Fruit fly (Drosophila melanogaster) whole organism, embryonic: ENCODE data around the gene mRpL17.

ENCODE experiments used
- Ada2b ChIP-seq: fragments of 200-800 bp; sonication (Bioruptor generic); IDR thresholded peaks from 2 replicates; pipeline ENCODE4 v1.3.6; 2022; ENCODE audit warnings: missing biosample characterization, missing genetic modification characterization
- Asciz ChIP-seq: fragments of 200-800 bp; sonication (Bioruptor generic); optimal IDR thresholded peaks from 2 replicates; lab custom pipeline; 2017; ENCODE audit warnings: missing biosample characterization, mild to moderate bottlenecking, missing genetic modification characterization, missing genetic modification reagents
- BtbVII ChIP-seq: fragments of 200-800 bp; sonication (Bioruptor generic); optimal IDR thresholded peaks from 3 replicates; lab custom pipeline; 2017; ENCODE audit warnings: missing biosample characterization, mild to moderate bottlenecking, missing genetic modification characterization
- CG10366 ChIP-seq: fragments of 200-800 bp; sonication (Bioruptor generic); IDR thresholded peaks from 2 replicates; pipeline ENCODE4 v1.3.6; 2022; ENCODE audit warnings: missing biosample characterization, missing genetic modification characterization
- CG10565 ChIP-seq: fragments of 200-800 bp; sonication (Bioruptor generic); optimal IDR thresholded peaks from 3 replicates; lab custom pipeline; 2016; ENCODE audit warnings: missing biosample characterization, mild to moderate bottlenecking, missing genetic modification characterization
- CG12104 ChIP-seq: fragments of 200-800 bp; sonication (Bioruptor generic); optimal IDR thresholded peaks from 3 replicates; lab custom pipeline; 2016; ENCODE audit warnings: missing biosample characterization, missing genetic modification characterization
- CG15479 ChIP-seq: fragments of 200-800 bp; sonication (Bioruptor generic); optimal IDR thresholded peaks from 3 replicates; lab custom pipeline; 2019; ENCODE audit warnings: missing biosample characterization, mild to moderate bottlenecking, missing genetic modification characterization, moderate library complexity
- CG16815 ChIP-seq: fragments of 200-800 bp; sonication (Bioruptor generic); optimal IDR thresholded peaks from 3 replicates; lab custom pipeline; 2017; ENCODE audit warnings: missing biosample characterization, mild to moderate bottlenecking, missing genetic modification characterization
- CG31388 ChIP-seq: fragments of 200-800 bp; sonication (Bioruptor generic); optimal IDR thresholded peaks from 2 replicates; lab custom pipeline; 2016; ENCODE audit warnings: missing biosample characterization, missing genetic modification characterization
- CG4328 ChIP-seq: fragments of 200-800 bp; sonication (Bioruptor generic); optimal IDR thresholded peaks from 3 replicates; lab custom pipeline; 2017; ENCODE audit warnings: missing biosample characterization, missing genetic modification reagents, missing genetic modification characterization
- CG4360 ChIP-seq: fragments of 200-800 bp; sonication (Bioruptor generic); IDR thresholded peaks from 2 replicates; pipeline ENCODE4 v1.3.6; 2022; ENCODE audit warnings: missing biosample characterization, missing genetic modification characterization
- CG6272 ChIP-seq: fragments of 200-800 bp; sonication (Bioruptor generic); IDR thresholded peaks from 2 replicates; pipeline ENCODE4 v1.3.6; 2022; ENCODE audit warnings: missing biosample characterization, missing genetic modification characterization
- CG8290 ChIP-seq, 3 experiments: fragments of 200-800 bp; sonication (Bioruptor generic); optimal IDR thresholded peaks; 2 replicates each; lab custom pipeline; 2016 to 2019; ENCODE audit warnings: missing biosample characterization in 3 of 3, missing genetic modification characterization in 3 of 3, mild to moderate bottlenecking in 2 of 3, moderate library complexity in 1 of 3
- CG8359 ChIP-seq: fragments of 200-800 bp; sonication (Bioruptor generic); optimal IDR thresholded peaks from 2 replicates; lab custom pipeline; 2017; ENCODE audit warnings: missing biosample characterization, mild to moderate bottlenecking, missing genetic modification characterization, borderline replicate concordance
- CG9876 ChIP-seq: fragments of 200-800 bp; sonication (Bioruptor generic); optimal IDR thresholded peaks from 2 replicates; lab custom pipeline; 2016; ENCODE audit warnings: missing biosample characterization, missing genetic modification characterization
- CHES-1-like ChIP-seq: fragments of 200-800 bp; sonication (Bioruptor generic); optimal IDR thresholded peaks from 2 replicates; lab custom pipeline; 2016; ENCODE audit warnings: missing biosample characterization, missing genetic modification characterization
- Dbx ChIP-seq: fragments of 200-800 bp; sonication (Bioruptor generic); IDR thresholded peaks from 3 replicates; pipeline ENCODE4 v1.3.6; 2022; ENCODE audit warnings: missing biosample characterization, missing genetic modification characterization
- Doc2 ChIP-seq: fragments of 200-800 bp; sonication (Bioruptor generic); IDR thresholded peaks from 2 replicates; pipeline ENCODE4 v1.3.6; 2022; ENCODE audit warnings: missing biosample characterization, missing genetic modification characterization
- Drgx ChIP-seq: fragments of 200-800 bp; sonication (Bioruptor generic); IDR thresholded peaks from 2 replicates; pipeline ENCODE4 v1.3.6; 2022; ENCODE audit warnings: missing biosample characterization, missing genetic modification characterization
- ERR ChIP-seq: fragments of 200-800 bp; sonication (Bioruptor generic); optimal IDR thresholded peaks from 2 replicates; lab custom pipeline; 2016; ENCODE audit warnings: missing biosample characterization, missing genetic modification characterization
- Fer1 ChIP-seq: fragments of 200-800 bp; sonication (Bioruptor generic); optimal IDR thresholded peaks from 2 replicates; lab custom pipeline; 2017; ENCODE audit warnings: missing biosample characterization, mild to moderate bottlenecking, missing genetic modification characterization
- GATAe ChIP-seq: fragments of 200-800 bp; sonication (Bioruptor generic); conservative IDR thresholded peaks from 2 replicates; pipeline ENCODE4 v1.3.6; 2022; ENCODE audit warnings: missing biosample characterization, missing genetic modification characterization
- HmgZ ChIP-seq: fragments of 200-800 bp; sonication (Bioruptor generic); optimal IDR thresholded peaks from 2 replicates; lab custom pipeline; 2018; ENCODE audit warnings: missing biosample characterization, mild to moderate bottlenecking, missing genetic modification characterization
- MBD-R2 ChIP-seq: fragments of 200-800 bp; sonication (Bioruptor generic); IDR thresholded peaks from 2 replicates; pipeline ENCODE4 v1.3.6; 2022; ENCODE audit warnings: missing biosample characterization, missing genetic modification characterization
- NC2α ChIP-seq: fragments of 200-800 bp; sonication (Bioruptor generic); optimal IDR thresholded peaks from 2 replicates; lab custom pipeline; 2016; ENCODE audit warnings: missing biosample characterization, missing genetic modification characterization
- NC2β ChIP-seq: fragments of 200-800 bp; sonication (Bioruptor generic); optimal IDR thresholded peaks from 2 replicates; lab custom pipeline; 2016; ENCODE audit warnings: missing biosample characterization, missing genetic modification characterization
- Pdp1 ChIP-seq, 2 experiments: fragments of 200-800 bp; sonication (Bioruptor generic); optimal IDR thresholded peaks; 3 replicates each; lab custom pipeline; 2016; ENCODE audit warnings: missing biosample characterization in 2 of 2, missing genetic modification characterization in 2 of 2, mild to moderate bottlenecking in 1 of 2, moderate library complexity in 1 of 2
- Sox100B ChIP-seq: fragments of 200-800 bp; sonication (Bioruptor generic); optimal IDR thresholded peaks from 3 replicates; lab custom pipeline; 2018; ENCODE audit warnings: missing biosample characterization, mild to moderate bottlenecking, missing genetic modification characterization
- TFAM ChIP-seq: fragments of 200-800 bp; sonication (Bioruptor generic); optimal IDR thresholded peaks from 2 replicates; lab custom pipeline; 2017; ENCODE audit warnings: missing biosample characterization, missing genetic modification characterization, inconsistent platforms
- amos ChIP-seq: fragments of 200-800 bp; sonication (Bioruptor generic); IDR thresholded peaks from 2 replicates; pipeline ENCODE4 v1.3.6; 2022; ENCODE audit warnings: missing biosample characterization, missing genetic modification characterization; ENCODE audit not compliant: partially characterized antibody
- bcd ChIP-seq: fragments of 200-800 bp; sonication (Bioruptor generic); optimal IDR thresholded peaks from 2 replicates; lab custom pipeline; 2017; ENCODE audit warnings: missing biosample characterization, mild to moderate bottlenecking, missing genetic modification characterization
- bowl ChIP-seq: fragments of 200-800 bp; sonication (Bioruptor generic); IDR thresholded peaks from 2 replicates; pipeline ENCODE4 v1.3.6; 2022; ENCODE audit warnings: missing biosample characterization, missing genetic modification characterization
- caup ChIP-seq: fragments of 200-800 bp; sonication (Bioruptor generic); optimal IDR thresholded peaks from 3 replicates; lab custom pipeline; 2017; ENCODE audit warnings: missing biosample characterization, mild to moderate bottlenecking, missing genetic modification characterization, moderate library complexity; ENCODE audit not compliant: severe bottlenecking
- cg ChIP-seq: fragments of 200-800 bp; sonication (Bioruptor generic); optimal IDR thresholded peaks from 3 replicates; lab custom pipeline; 2019; ENCODE audit warnings: missing biosample characterization, mild to moderate bottlenecking, missing genetic modification characterization, moderate library complexity
- crc ChIP-seq: fragments of 200-800 bp; sonication (Bioruptor generic); optimal IDR thresholded peaks from 2 replicates; lab custom pipeline; 2016; ENCODE audit warnings: missing biosample characterization, missing genetic modification characterization
- dimm ChIP-seq: fragments of 200-800 bp; sonication (Bioruptor generic); IDR thresholded peaks from 2 replicates; pipeline ENCODE4 v1.3.6; 2022; ENCODE audit warnings: missing biosample characterization, missing genetic modification characterization
- disco-r ChIP-seq: fragments of 200-800 bp; sonication (Bioruptor generic); optimal IDR thresholded peaks from 2 replicates; lab custom pipeline; 2016; ENCODE audit warnings: missing biosample characterization, missing genetic modification characterization
- dpn ChIP-seq, 2 experiments: fragments of 200-800 bp; sonication (Bioruptor generic); optimal IDR thresholded peaks; 3 replicates each; lab custom pipeline; 2016; ENCODE audit warnings: missing biosample characterization in 2 of 2, missing genetic modification characterization in 2 of 2
- gce ChIP-seq: fragments of 200-800 bp; sonication (Bioruptor generic); IDR thresholded peaks from 3 replicates; pipeline ENCODE4 v1.3.6; 2022; ENCODE audit warnings: missing biosample characterization, missing genetic modification characterization
- gcm2 ChIP-seq: fragments of 200-800 bp; sonication (Bioruptor generic); optimal IDR thresholded peaks from 2 replicates; lab custom pipeline; 2016; ENCODE audit warnings: missing biosample characterization, missing genetic modification characterization
- hbn ChIP-seq: fragments of 200-800 bp; sonication (Bioruptor generic); IDR thresholded peaks from 2 replicates; pipeline ENCODE4 v1.3.6; 2022; ENCODE audit warnings: missing biosample characterization, missing genetic modification characterization; ENCODE audit not compliant: partially characterized antibody
- jumu ChIP-seq: fragments of 200-800 bp; sonication (Bioruptor generic); optimal IDR thresholded peaks from 3 replicates; lab custom pipeline; 2016; ENCODE audit warnings: missing biosample characterization, missing genetic modification characterization
- kay ChIP-seq: fragments of 200-800 bp; sonication (Bioruptor generic); optimal IDR thresholded peaks from 2 replicates; lab custom pipeline; 2016; ENCODE audit warnings: missing biosample characterization, missing genetic modification characterization
- knrl ChIP-seq: fragments of 200-800 bp; sonication (Bioruptor generic); IDR thresholded peaks from 3 replicates; pipeline ENCODE4 v1.3.6; 2022; ENCODE audit warnings: missing biosample characterization, missing genetic modification characterization; ENCODE audit not compliant: partially characterized antibody
- oc ChIP-seq: fragments of 200-800 bp; sonication (Bioruptor generic); optimal IDR thresholded peaks from 2 replicates; lab custom pipeline; 2018; ENCODE audit warnings: missing biosample characterization, mild to moderate bottlenecking, missing genetic modification characterization, moderate library complexity
- p53 ChIP-seq: fragments of 200-800 bp; sonication (Bioruptor generic); optimal IDR thresholded peaks from 2 replicates; lab custom pipeline; 2016; ENCODE audit warnings: missing biosample characterization, missing genetic modification characterization
- pb ChIP-seq: fragments of 200-800 bp; sonication (Bioruptor generic); optimal IDR thresholded peaks from 3 replicates; lab custom pipeline; 2016; ENCODE audit warnings: missing biosample characterization, missing genetic modification characterization
- ranshi ChIP-seq: fragments of 200-800 bp; sonication (Bioruptor generic); IDR thresholded peaks from 2 replicates; pipeline ENCODE4 v1.3.6; 2022; ENCODE audit warnings: missing biosample characterization, missing genetic modification characterization
- so ChIP-seq: fragments of 200-800 bp; sonication (Bioruptor generic); IDR thresholded peaks from 3 replicates; pipeline ENCODE4 v1.3.6; 2022; ENCODE audit warnings: missing biosample characterization, missing genetic modification characterization
- sug ChIP-seq: fragments of 200-800 bp; optimal IDR thresholded peaks from 2 replicates; lab custom pipeline; 2019; ENCODE audit warnings: missing biosample characterization, mild to moderate bottlenecking, missing genetic modification characterization, moderate library complexity

The mRpL17 gene

dm6 chr3L:299952-300605 is 35.5 kb downstream of the mRpL17 start (continued):
- TF ChIP-seq jumu (GFP tag; lab: Kevin White, UChicago) = no peak
- peak; percentile 34 for TF ChIP-seq Fer1 (GFP tag; lab: Kevin White, UChicago)
- no peak for TF ChIP-seq pb
- no peak for TF ChIP-seq CG4360 (GFP tag; lab: Robert Waterston, UW)
- TF ChIP-seq cg (GFP tag; lab: Kevin White, UChicago) = no peak
- peak; percentile 28; the same call in 1 of the 3 replicates for TF ChIP-seq Dbx (GFP tag; lab: Robert Waterston, UW)
- TF ChIP-seq p53 (GFP tag; lab: Kevin White, UChicago) = no peak
- TF ChIP-seq HmgZ = peak; percentile 53
- TF ChIP-seq Ada2b = no peak
- TF ChIP-seq knrl (GFP tag; lab: Robert Waterston, UW) = no peak
- no peak for TF ChIP-seq CG31388
- TF ChIP-seq CG10565 (GFP tag; lab: Kevin White, UChicago) = no peak
- TF ChIP-seq amos = no peak; the same call in 1 of the 2 replicates
- no peak for TF ChIP-seq Drgx (GFP tag; lab: Robert Waterston, UW)
- TF ChIP-seq NC2α (GFP tag; lab: Kevin White, UChicago) = no peak
- TF ChIP-seq CG8359 (GFP tag; lab: Kevin White, UChicago) = no peak
- no peak for TF ChIP-seq CHES-1-like
- no peak for TF ChIP-seq CG4328 (GFP tag; lab: Kevin White, UChicago)
- TF ChIP-seq Doc2 (GFP tag; lab: Robert Waterston, UW) = no peak
- no peak for TF ChIP-seq Pdp1 (GFP tag; optimal IDR thresholded peaks at IDR 0.05; lab: Kevin White, UChicago)
- TF ChIP-seq ERR (GFP tag; lab: Kevin White, UChicago) = peak; percentile 15
- no peak for TF ChIP-seq bcd (GFP tag; lab: Kevin White, UChicago)
- TF ChIP-seq oc = no peak
- no peak for TF ChIP-seq CG12104
- peak; percentile 95 for TF ChIP-seq CG15479 (GFP tag; lab: Kevin White, UChicago)
- no peak for TF ChIP-seq NC2β (GFP tag; lab: Kevin White, UChicago)
- no peak for TF ChIP-seq Sox100B (GFP tag; lab: Kevin White, UChicago)
- no peak for TF ChIP-seq bowl (GFP tag; lab: Robert Waterston, UW)
- TF ChIP-seq Asciz (GFP tag; lab: Kevin White, UChicago) = no peak
- no peak for TF ChIP-seq crc
- no peak for TF ChIP-seq CG10366 (GFP tag; lab: Robert Waterston, UW)
- peak; percentile 92 for TF ChIP-seq sug (tag; lab: Kevin White, UChicago)
- no peak for TF ChIP-seq TFAM (GFP tag; lab: Kevin White, UChicago)
- TF ChIP-seq CG8290 (GFP tag; optimal IDR thresholded peaks at IDR 0.05; lab: Kevin White, UChicago) = no peak
- no peak for TF ChIP-seq CG8290 (tag; optimal IDR thresholded peaks at IDR 0.05; lab: Kevin White, UChicago)
- TF ChIP-seq disco-r = no peak
- TF ChIP-seq BtbVII (GFP tag; lab: Kevin White, UChicago) = peak; percentile 45
- TF ChIP-seq dpn (GFP tag; optimal IDR thresholded peaks at IDR 0.05; lab: Kevin White, UChicago) = no peak
- TF ChIP-seq ranshi (GFP tag; lab: Robert Waterston, UW) = no peak
- no peak for TF ChIP-seq dimm (GFP tag; lab: Robert Waterston, UW)
- no peak for TF ChIP-seq CG9876 (GFP tag; lab: Kevin White, UChicago)
- TF ChIP-seq gce = no peak
- no peak for TF ChIP-seq MBD-R2 (GFP tag; lab: Robert Waterston, UW)
- no peak for TF ChIP-seq CG6272 (GFP tag; lab: Robert Waterston, UW)
- TF ChIP-seq GATAe (GFP tag; lab: Robert Waterston, UW) = peak; percentile 30
- no peak for TF ChIP-seq caup (GFP tag; lab: Kevin White, UChicago)
- no peak for TF ChIP-seq kay (GFP tag; lab: Kevin White, UChicago)
- no peak for TF ChIP-seq gcm2 (GFP tag; lab: Kevin White, UChicago)
- TF ChIP-seq hbn = no peak
- 0 out of 3 replicates have a peak, but pooled peaks have one; percentile 33 for TF ChIP-seq so (GFP tag; lab: Robert Waterston, UW)
- TF ChIP-seq CG16815 = no peak
